Worm (Caenorhabditis elegans) whole organism, L4/young adult: Measurements from ENCODE around the gene H03A11.2.

Experiments used
- W03F9.2 ChIP-seq: fragments of 150-350 bp; optimal IDR thresholded peaks from 2 replicates; lab custom pipeline; 2014; ENCODE audit warnings: missing biosample characterization, missing genetic modification characterization
- dao-5 ChIP-seq: sonication (generic microtip); optimal IDR thresholded peaks from 2 replicates; lab custom pipeline; 2016; ENCODE audit warnings: missing genotype, missing genetic modification characterization, moderate library complexity, missing compliant biosample characterization
- him-1 ChIP-seq: sonication (generic microtip); optimal IDR thresholded peaks from 2 replicates; lab custom pipeline; 2016; ENCODE audit warnings: missing genotype, missing genetic modification reagents, missing genetic modification characterization, missing compliant biosample characterization

H03A11.2 gene

DNA sequence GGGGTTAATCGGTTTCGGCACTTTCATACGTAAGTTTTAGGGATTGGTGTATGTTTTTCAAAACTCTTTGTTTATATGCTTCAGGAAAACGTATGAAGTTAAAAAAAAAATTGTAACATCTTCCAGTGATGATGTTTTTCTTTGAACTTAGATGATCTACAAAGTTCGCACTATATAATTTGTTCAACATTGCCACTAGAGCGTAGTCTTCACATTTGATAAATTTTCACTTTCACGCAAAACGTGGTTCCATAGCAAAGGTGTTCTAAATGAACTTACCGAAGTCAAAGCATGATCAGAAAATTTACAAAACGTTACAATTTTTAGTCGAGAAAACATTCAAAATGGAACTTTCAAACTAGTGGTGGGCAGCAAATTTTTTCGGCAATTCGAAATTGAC is 32.4 kb upstream of the H03A11.2 start:
- TF ChIP-seq W03F9.2 (tag; lab: Kevin White, UChicago) (no peak), dao-5 (no peak), him-1 (no peak)

DNA sequence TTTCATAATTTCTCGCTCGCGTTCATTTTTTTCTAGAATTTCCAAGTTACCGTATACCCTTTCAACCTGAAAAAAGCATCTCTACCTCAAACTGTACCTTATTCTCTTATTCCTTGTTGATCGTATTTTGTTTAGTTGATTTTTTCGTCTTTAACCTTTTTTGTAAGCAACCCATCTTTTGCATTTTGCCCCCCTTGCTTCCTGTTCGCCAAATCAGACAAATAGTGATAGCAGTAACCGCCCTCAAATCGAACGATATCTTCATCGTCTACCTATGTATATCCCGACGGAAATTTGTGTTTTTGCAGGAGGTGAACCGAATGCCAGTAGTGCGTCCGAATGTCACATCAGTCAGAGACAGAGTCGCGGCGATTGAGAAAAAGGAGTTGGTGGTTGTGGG is 32.0 kb upstream of the H03A11.2 start, which contains the start of gene F46F2.5:
Gene F46F2.5, plus strand, starts transcription at position 301 of the 400 bp plus-strand sequence.
- TF ChIP-seq him-1 (no peak), W03F9.2 (tag; lab: Kevin White, UChicago) (no peak), dao-5 (no peak)

DNA sequence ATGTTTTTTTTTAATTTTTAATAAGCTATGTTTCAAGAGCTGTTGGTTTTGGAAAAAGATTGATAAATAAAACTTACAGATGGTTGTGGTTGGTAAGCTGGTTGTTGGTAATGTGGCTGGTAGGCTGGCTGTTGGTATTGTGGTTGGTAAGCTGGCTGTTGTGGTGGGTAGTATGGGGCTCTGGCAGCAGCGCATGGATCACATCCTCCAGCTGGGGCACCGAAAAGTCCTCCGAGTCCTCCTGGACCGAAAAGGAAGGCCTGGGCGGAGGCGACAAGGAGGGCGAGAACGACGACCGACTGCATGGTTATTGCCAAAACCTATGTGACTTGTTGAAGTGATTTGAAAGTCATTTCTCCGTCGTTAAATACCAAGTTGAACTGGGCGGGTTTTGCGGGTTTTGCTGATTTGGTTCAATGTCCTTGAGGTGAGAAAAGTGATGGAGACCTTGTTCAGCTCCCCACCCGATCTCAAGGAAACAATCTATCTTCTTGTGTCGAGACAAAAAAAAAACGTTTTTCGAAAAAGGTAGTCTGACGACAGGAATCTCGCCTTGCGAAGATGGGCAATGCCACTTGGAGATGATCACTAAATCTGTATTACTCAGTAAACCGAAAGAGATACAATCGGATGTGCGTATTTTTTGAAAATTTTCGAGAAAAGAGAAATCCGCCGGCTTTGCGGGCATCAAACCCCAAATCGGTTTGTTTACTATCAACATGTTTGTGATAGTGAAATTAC is 29.7 kb upstream of the H03A11.2 start, which contains the start of gene F46F2.3:
Gene F46F2.3, minus strand, starts transcription at position 341 of the 741 bp plus-strand sequence.
- TF ChIP-seq him-1 (no peak), dao-5 (no peak), W03F9.2 (tag; lab: Kevin White, UChicago) (no peak)

DNA sequence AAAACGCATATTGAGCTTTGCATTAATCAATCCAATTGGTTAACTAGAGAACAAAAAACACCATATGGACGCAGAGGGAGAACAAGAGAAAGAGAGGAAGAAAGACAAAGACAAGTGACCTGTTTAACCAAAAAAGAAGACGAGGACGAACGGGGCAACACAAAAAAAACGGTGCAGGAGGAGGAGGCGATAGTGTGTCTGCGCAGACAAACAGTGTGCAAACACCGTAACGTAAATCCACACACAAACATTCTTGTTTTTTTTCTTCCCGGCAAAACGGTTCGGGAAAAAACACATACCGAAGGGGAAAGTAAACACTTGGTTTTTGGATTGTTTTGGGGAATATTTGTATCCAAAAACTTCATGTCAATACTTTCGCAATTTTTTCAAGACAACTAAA is 16.1 kb upstream of the H03A11.2 start:
- TF ChIP-seq W03F9.2 (tag; lab: Kevin White, UChicago) (no peak), him-1 (no peak), dao-5 (no peak)

DNA sequence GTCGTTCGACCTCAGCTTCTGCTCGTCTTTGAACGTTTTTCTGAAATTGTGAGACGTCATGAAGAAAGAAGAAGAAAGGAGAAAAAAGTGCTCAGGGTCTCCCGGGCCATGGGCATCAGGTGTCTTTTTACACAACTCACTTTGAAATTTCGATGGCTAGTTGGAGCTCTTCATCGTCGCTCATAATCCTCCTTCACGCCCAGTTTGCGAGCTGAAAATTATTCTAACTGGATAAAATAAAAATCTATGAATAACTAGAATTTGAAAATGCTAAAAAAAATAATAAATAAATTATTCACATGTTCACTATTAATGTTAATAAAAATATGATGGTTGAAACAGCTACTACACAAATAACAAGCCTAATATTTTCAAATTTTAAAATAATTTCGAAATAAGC is 15.7 kb upstream of the H03A11.2 start, which contains the start of gene piki-1:
Gene piki-1, minus strand, starts transcription at position 218 of the 400 bp plus-strand sequence.
- TF ChIP-seq dao-5 (no peak), W03F9.2 (tag; lab: Kevin White, UChicago) (no peak), him-1 (no peak)

DNA sequence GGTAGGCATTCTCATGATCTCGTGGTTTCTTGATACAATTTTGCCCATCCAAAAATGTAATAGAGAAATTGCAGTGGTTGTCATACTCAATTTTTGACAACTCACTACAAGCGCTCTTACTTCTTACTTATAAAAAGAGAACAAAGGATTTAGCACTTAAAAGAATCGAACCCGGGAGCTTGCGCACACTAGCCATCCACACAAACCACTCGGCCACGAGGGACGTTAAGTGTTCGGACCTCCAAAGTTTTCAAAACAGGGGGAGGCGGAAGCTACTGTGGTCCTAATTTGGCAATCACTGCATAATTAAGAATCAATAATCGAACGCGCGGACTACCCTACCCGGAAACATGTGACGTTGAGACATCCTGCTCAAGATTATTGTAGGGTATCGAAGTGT is 12.3 kb upstream of the H03A11.2 start:
- no peak for TF ChIP-seq him-1
- no peak for TF ChIP-seq W03F9.2 (tag; lab: Kevin White, UChicago)
- TF ChIP-seq dao-5, result no peak

DNA sequence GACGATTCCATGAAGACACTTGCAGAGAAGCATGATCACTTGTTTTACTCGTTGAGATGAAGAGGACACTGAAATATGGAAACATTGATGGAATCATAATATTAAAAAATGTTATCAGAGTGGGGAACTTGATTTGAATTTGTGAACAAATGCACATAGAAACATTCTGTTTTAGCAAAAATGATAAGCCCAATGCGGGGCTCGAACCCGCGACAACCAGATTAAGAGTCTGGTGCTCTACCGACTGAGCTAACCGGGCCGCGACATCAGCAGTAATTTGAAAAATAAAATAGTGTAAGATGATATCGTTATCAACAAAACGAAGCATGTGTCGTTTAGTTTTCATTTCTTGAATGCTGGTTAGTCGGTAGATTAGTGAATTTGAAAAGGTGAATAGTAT is 10.7 kb upstream of the H03A11.2 start:
- TF ChIP-seq him-1 (no peak), W03F9.2 (tag; lab: Kevin White, UChicago) (no peak), dao-5 (no peak)

DNA sequence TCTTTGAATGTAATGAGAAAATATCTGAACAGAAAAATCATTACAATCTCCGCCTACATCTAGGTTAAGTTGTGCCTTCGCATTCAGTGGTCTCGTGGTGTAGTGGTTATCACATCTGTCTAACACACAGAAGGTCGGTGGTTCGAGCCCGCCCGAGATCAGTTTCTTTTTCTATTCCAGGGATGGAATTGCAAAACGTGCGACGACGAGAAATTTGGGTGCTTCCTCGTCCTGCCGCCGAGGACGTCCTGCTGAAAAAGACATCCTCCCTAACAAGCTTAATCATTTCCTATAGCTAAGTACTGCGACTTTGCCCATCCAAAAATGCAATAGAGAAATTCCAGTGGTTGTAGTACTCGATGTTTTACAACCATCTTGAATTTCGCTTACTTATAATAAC is 5.6 kb upstream of the H03A11.2 start:
- no peak for TF ChIP-seq W03F9.2 (tag; lab: Kevin White, UChicago)
- TF ChIP-seq dao-5, result no peak
- no peak for TF ChIP-seq him-1

DNA sequence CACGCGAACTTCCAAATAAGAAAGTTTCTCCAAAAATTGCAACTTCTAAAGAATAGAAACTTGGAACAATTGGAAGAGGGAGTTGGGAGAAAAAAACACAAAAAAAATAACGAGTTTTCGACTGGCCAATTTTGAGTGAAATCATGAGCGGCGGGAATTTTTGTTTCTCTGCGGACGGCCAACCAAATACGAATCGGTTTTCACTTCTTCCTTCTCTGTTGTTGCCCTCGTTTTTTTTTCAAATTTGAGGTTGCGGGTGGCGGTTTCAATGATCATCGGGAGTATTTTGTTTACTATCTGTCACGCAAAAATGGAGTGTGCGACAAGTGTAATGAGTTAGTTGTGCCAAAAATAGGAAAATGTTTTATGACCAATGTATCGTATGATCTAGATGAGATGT is 3.2 kb upstream of the H03A11.2 start:
- no peak for TF ChIP-seq W03F9.2 (tag; lab: Kevin White, UChicago)
- TF ChIP-seq dao-5, result no peak
- no peak for TF ChIP-seq him-1

DNA sequence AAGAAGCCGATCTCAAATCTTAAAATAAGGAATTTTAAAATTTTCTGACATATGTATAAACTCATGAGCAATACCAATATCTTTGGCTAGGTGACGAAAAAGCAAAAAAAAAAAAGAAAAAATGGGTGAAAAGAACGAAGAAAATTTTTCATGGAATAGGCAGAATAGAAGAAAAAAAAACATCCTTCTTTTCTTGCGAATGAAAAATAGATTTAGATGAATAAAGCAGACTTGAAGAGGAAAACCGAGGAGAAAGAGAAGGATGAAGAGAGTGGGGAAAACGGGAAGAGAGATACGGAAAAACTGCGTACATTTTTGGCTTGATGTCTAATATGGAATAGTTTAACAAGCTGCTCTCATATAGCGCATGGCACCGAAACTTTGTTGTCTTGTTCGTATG is 1.4 kb upstream of the H03A11.2 start:
- TF ChIP-seq him-1 (no peak), W03F9.2 (tag; lab: Kevin White, UChicago) (no peak), dao-5 (no peak)

DNA sequence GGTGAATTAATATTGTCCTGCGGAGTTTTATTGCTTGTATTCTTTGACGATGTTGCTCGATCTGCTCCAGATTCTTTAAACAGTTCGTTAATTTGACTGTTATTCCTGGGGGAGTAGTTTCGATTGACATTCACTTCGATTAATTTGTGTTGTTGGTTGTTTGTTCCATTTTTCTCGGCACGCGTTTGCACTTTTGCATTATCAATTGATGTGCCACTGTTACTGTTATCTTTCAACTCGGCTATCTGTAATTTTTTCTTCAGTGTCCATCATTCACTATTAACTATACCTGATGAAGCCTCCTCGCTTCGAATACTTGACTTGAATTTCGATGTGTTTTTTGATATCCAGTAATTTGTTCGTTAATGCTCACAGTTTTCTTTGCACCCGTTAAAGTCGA is 1.3 kb downstream of the H03A11.2 start:
- TF ChIP-seq W03F9.2 (tag; lab: Kevin White, UChicago) (no peak), dao-5 (no peak), him-1 (no peak)

DNA sequence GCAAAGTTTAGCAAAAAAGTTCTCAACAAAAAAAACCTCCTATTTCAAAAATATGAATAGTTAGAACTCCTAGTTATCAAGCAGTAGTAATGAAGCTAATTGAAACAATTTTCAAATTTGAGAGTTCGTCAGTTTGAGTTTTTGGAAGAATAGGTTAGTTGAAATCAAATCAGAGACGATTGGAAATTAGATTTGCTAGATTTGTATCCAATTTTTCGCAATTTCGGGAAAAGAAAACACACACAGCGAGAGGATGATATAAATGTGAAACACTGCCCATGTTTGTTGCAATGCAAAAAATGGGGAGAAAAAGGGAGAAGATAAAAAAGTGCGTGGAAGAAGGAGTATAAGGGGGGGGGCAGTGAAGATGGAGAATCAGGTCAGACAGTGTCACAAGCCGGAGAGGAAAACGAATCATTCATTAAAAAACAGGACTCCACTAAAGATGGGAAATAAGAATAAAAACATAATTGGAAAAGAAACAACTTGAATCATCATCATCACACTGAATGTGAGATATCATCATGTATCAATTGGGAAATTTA is 5.2 kb downstream of the H03A11.2 start:
- TF ChIP-seq dao-5, result no peak

DNA sequence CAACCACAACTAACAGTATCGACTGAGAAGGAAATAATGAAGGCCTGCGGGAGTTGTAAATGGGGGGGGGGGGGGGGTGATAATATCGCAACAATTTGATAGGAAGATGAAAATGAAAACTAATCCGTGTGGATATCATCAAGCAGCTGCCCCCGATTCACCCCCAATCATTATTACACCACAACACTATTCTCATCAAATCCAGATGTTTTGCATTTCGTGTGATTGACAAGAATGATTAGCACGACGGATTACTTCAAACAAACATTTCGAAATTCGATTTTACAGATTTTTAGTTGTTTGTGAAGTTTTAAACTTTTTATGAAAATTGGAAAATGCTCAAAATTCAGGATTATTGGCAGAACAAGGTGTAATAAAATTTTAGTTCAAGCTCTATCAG is 6.3 kb downstream of the H03A11.2 start:
- no peak for TF ChIP-seq him-1
- TF ChIP-seq W03F9.2 (tag; lab: Kevin White, UChicago), result no peak
- TF ChIP-seq dao-5, result no peak

DNA sequence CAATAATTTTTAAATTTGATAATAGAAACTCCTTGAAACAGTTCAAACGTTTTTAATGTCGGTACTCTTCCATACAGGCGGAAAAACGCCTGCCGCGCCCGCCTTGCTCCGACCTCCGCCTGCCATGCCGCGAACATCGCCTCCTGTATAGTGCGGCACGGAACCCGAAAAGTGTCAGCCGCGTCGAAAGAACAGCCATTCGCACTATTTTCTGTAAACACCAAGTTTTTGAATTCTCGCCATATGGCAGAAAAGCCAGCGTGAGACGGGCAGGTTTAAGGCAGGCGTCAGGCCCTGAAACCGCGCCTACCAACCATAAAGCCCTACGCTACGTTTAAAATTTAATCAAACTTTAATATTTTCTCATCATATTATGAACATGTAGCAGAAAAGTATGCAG is 7.7 kb downstream of the H03A11.2 start:
- TF ChIP-seq him-1, result no peak
- no peak for TF ChIP-seq dao-5
- TF ChIP-seq W03F9.2 (tag; lab: Kevin White, UChicago), result no peak

DNA sequence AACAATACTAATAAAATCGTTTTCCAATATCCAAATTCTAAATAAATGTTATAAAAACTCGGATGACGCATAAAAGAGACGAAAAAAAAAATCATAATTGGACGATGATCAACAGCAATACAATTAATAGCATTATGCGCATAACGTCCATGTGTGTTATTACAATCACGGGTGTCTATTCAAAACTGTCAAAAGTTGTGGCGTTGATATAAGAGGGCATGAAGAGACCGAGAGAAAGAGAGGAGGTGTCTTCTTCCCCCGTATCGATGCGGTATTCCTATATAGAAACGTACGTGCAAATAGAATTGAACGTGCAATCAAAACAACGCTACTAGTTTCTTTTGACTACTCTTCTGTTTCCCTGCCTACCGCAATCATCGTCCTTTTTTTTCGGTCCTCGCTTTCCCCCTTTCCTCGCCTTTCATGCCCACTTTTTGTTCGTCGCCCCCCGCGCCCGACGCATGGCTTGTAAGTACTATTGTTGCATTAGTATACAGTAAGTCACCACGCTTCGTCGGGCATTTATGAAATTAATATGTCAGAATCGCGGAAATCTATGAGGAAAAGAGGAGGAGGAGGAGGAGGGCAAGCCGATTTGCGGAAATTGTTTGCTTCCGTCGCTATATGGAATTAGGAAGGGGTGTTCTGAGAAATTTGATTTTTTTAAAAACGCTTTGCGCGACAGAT is 8.4 kb downstream of the H03A11.2 start:
- TF ChIP-seq W03F9.2 (tag; lab: Kevin White, UChicago), result no peak
- no peak for TF ChIP-seq him-1
